Fruit fly (Drosophila melanogaster) whole organism, embryonic: ENCODE results near the gene Uch-L5R.

ENCODE experiments used
- Bteb2 ChIP-seq: fragments of 200-800 bp; sonication (Bioruptor generic); optimal IDR thresholded peaks from 2 replicates; lab custom pipeline; 2016; ENCODE audit warnings: missing biosample characterization, missing genetic modification characterization
- CG10366 ChIP-seq: fragments of 200-800 bp; sonication (Bioruptor generic); IDR thresholded peaks from 2 replicates; pipeline ENCODE4 v1.3.6; 2022; ENCODE audit warnings: missing biosample characterization, missing genetic modification characterization
- CG10565 ChIP-seq: fragments of 200-800 bp; sonication (Bioruptor generic); optimal IDR thresholded peaks from 3 replicates; lab custom pipeline; 2016; ENCODE audit warnings: missing biosample characterization, mild to moderate bottlenecking, missing genetic modification characterization
- CG11560 ChIP-seq: fragments of 200-800 bp; sonication (Bioruptor generic); IDR thresholded peaks from 3 replicates; pipeline ENCODE4 v1.3.6; 2022; ENCODE audit warnings: missing biosample characterization, missing genetic modification characterization
- CG12942 ChIP-seq: fragments of 200-800 bp; sonication (Bioruptor generic); optimal IDR thresholded peaks from 3 replicates; lab custom pipeline; 2016; ENCODE audit warnings: missing biosample characterization, missing genetic modification characterization
- CG13123 ChIP-seq: fragments of 200-800 bp; sonication (Bioruptor generic); optimal IDR thresholded peaks from 2 replicates; lab custom pipeline; 2016; ENCODE audit warnings: missing biosample characterization, missing genetic modification characterization
- CG15514 ChIP-seq: fragments of 200-800 bp; sonication (Bioruptor generic); optimal IDR thresholded peaks from 3 replicates; lab custom pipeline; 2017; ENCODE audit warnings: missing biosample characterization, missing genetic modification characterization, mild to moderate bottlenecking, moderate library complexity, missing genetic modification reagents
- CG16813 ChIP-seq: fragments of 200-800 bp; sonication (Bioruptor generic); IDR thresholded peaks from 3 replicates; pipeline ENCODE4 v1.3.6; 2022; ENCODE audit warnings: missing biosample characterization, missing genetic modification characterization; ENCODE audit not compliant: partially characterized antibody
- CG17186 ChIP-seq: fragments of 200-800 bp; sonication (Bioruptor generic); optimal IDR thresholded peaks from 3 replicates; lab custom pipeline; 2017; ENCODE audit warnings: missing biosample characterization, missing genetic modification reagents, missing genetic modification characterization
- CG1832 ChIP-seq: fragments of 200-800 bp; sonication (Bioruptor generic); optimal IDR thresholded peaks from 2 replicates; lab custom pipeline; 2017; ENCODE audit warnings: missing biosample characterization, mild to moderate bottlenecking, missing genetic modification characterization, inconsistent platforms
- CG2116 ChIP-seq: fragments of 200-800 bp; sonication (Bioruptor generic); optimal IDR thresholded peaks from 3 replicates; lab custom pipeline; 2018; ENCODE audit warnings: missing biosample characterization, mild to moderate bottlenecking, missing genetic modification characterization
- CG30020 ChIP-seq: fragments of 200-800 bp; optimal IDR thresholded peaks from 2 replicates; lab custom pipeline; 2019; ENCODE audit warnings: missing biosample characterization, mild to moderate bottlenecking, missing genetic modification characterization, moderate library complexity
- CG31365 ChIP-seq: fragments of 200-800 bp; sonication (Bioruptor generic); optimal IDR thresholded peaks from 2 replicates; lab custom pipeline; 2018; ENCODE audit warnings: missing biosample characterization, mild to moderate bottlenecking, missing genetic modification characterization
- CG31388 ChIP-seq: fragments of 200-800 bp; sonication (Bioruptor generic); optimal IDR thresholded peaks from 2 replicates; lab custom pipeline; 2016; ENCODE audit warnings: missing biosample characterization, missing genetic modification characterization
- CG3838 ChIP-seq: fragments of 200-800 bp; sonication (Bioruptor generic); optimal IDR thresholded peaks from 3 replicates; lab custom pipeline; 2016; ENCODE audit warnings: missing biosample characterization, missing genetic modification characterization
- CG3847 ChIP-seq: fragments of 200-800 bp; sonication (Bioruptor generic); IDR thresholded peaks from 2 replicates; pipeline ENCODE4 v1.3.6; 2022; ENCODE audit warnings: missing biosample characterization, missing genetic modification characterization
- CG43689 ChIP-seq: fragments of 200-800 bp; sonication (Bioruptor generic); IDR thresholded peaks from 2 replicates; pipeline ENCODE4 v1.3.6; 2022; ENCODE audit warnings: missing biosample characterization, missing genetic modification characterization
- CG8359 ChIP-seq: fragments of 200-800 bp; sonication (Bioruptor generic); optimal IDR thresholded peaks from 2 replicates; lab custom pipeline; 2017; ENCODE audit warnings: missing biosample characterization, mild to moderate bottlenecking, missing genetic modification characterization, borderline replicate concordance
- Dp ChIP-seq: fragments of 200-800 bp; sonication (Bioruptor generic); optimal IDR thresholded peaks from 2 replicates; lab custom pipeline; 2018; ENCODE audit warnings: missing biosample characterization, mild to moderate bottlenecking, missing genetic modification characterization, moderate library complexity
- ERR ChIP-seq: fragments of 200-800 bp; sonication (Bioruptor generic); optimal IDR thresholded peaks from 2 replicates; lab custom pipeline; 2016; ENCODE audit warnings: missing biosample characterization, missing genetic modification characterization
- Elba2 ChIP-seq: fragments of 200-800 bp; sonication (Bioruptor generic); optimal IDR thresholded peaks from 3 replicates; lab custom pipeline; 2016; ENCODE audit warnings: missing biosample characterization, missing genetic modification characterization
- Ets97D ChIP-seq: fragments of 200-800 bp; sonication (Bioruptor generic); optimal IDR thresholded peaks from 3 replicates; lab custom pipeline; 2016; ENCODE audit warnings: missing biosample characterization, missing genetic modification characterization
- GATAe ChIP-seq: fragments of 200-800 bp; sonication (Bioruptor generic); conservative IDR thresholded peaks from 2 replicates; pipeline ENCODE4 v1.3.6; 2022; ENCODE audit warnings: missing biosample characterization, missing genetic modification characterization
- Gug ChIP-seq: fragments of 200-800 bp; sonication (Bioruptor generic); IDR thresholded peaks from 4 replicates; pipeline ENCODE4 v1.3.6; 2022; ENCODE audit warnings: missing biosample characterization, missing genetic modification characterization
- H2.0 ChIP-seq: fragments of 200-800 bp; sonication (Bioruptor generic); IDR thresholded peaks from 2 replicates; pipeline ENCODE4 v1.3.6; 2022; ENCODE audit warnings: missing biosample characterization, missing genetic modification characterization
- HLH4C ChIP-seq: fragments of 200-800 bp; sonication (Bioruptor generic); IDR thresholded peaks from 3 replicates; pipeline ENCODE4 v1.3.6; 2022; ENCODE audit warnings: missing biosample characterization, missing genetic modification characterization; ENCODE audit not compliant: partially characterized antibody
- HmgD ChIP-seq: fragments of 200-800 bp; sonication (Bioruptor generic); optimal IDR thresholded peaks from 3 replicates; lab custom pipeline; 2016; ENCODE audit warnings: missing biosample characterization, missing genetic modification characterization
- Hr39 ChIP-seq: fragments of >200 bp; optimal IDR thresholded peaks from 2 replicates; lab custom pipeline; 2017
- Hsf ChIP-seq: fragments of 200-800 bp; sonication (Bioruptor generic); optimal IDR thresholded peaks from 3 replicates; lab custom pipeline; 2016; ENCODE audit warnings: missing biosample characterization, missing genetic modification characterization
- Lim3 ChIP-seq: fragments of 200-800 bp; sonication (Bioruptor generic); IDR thresholded peaks from 2 replicates; pipeline ENCODE4 v1.3.6; 2022; ENCODE audit warnings: missing biosample characterization, missing genetic modification characterization
- Med ChIP-seq: fragments of 200-800 bp; sonication (Bioruptor generic); peaks from one replicate; lab custom pipeline; 2016; ENCODE audit warnings: missing biosample characterization, missing genetic modification characterization, mild to moderate bottlenecking, inconsistent platforms, moderate library complexity
- Mrtf ChIP-seq: fragments of 200-800 bp; sonication (Bioruptor generic); IDR thresholded peaks from 3 replicates; pipeline ENCODE4 v1.3.6; 2022; ENCODE audit warnings: missing biosample characterization, missing genetic modification characterization
- Myb ChIP-seq: fragments of 200-800 bp; sonication (Bioruptor generic); optimal IDR thresholded peaks from 2 replicates; lab custom pipeline; 2016; ENCODE audit warnings: missing biosample characterization, missing genetic modification characterization
- Nf-YA ChIP-seq: fragments of 200-800 bp; sonication (Bioruptor generic); IDR thresholded peaks from 2 replicates; pipeline ENCODE4 v1.3.6; 2022; ENCODE audit warnings: missing biosample characterization, missing genetic modification characterization
- Stat92E ChIP-seq, 3 experiments: fragments of >200 bp in 2 of 3; fragments of 200-800 bp in 1 of 3; sonication (Bioruptor generic) in 1 of 3; optimal IDR thresholded peaks; 2 replicates each; lab custom pipeline; 2017 to 2019; ENCODE audit warnings: missing biosample characterization in 3 of 3, missing genetic modification characterization in 3 of 3, mild to moderate bottlenecking in 1 of 3, moderate library complexity in 1 of 3
- chinmo ChIP-seq: fragments of 200-800 bp; sonication (Bioruptor generic); IDR thresholded peaks from 4 replicates; pipeline ENCODE4 v1.3.6; 2022; ENCODE audit warnings: missing biosample characterization, missing genetic modification characterization; ENCODE audit not compliant: partially characterized antibody
- cwo ChIP-seq: fragments of 200-800 bp; sonication (Bioruptor generic); optimal IDR thresholded peaks from 3 replicates; lab custom pipeline; 2017; ENCODE audit warnings: missing biosample characterization, missing genetic modification characterization, mild to moderate bottlenecking, moderate library complexity, missing genetic modification reagents
- eve ChIP-seq, 2 experiments: fragments of >200 bp; optimal IDR thresholded peaks; 2 replicates each; lab custom pipeline; 2017; ENCODE audit warnings: missing biosample characterization in 2 of 2, missing genetic modification characterization in 2 of 2
- exex ChIP-seq: fragments of 200-800 bp; sonication (Bioruptor generic); optimal IDR thresholded peaks from 4 replicates; lab custom pipeline; 2018; ENCODE audit warnings: missing biosample characterization, mild to moderate bottlenecking, missing genetic modification characterization, moderate library complexity
- hbn ChIP-seq: fragments of 200-800 bp; sonication (Bioruptor generic); IDR thresholded peaks from 2 replicates; pipeline ENCODE4 v1.3.6; 2022; ENCODE audit warnings: missing biosample characterization, missing genetic modification characterization; ENCODE audit not compliant: partially characterized antibody
- hth ChIP-seq: fragments of >200 bp; optimal IDR thresholded peaks from 2 replicates; lab custom pipeline; 2017; ENCODE audit warnings: inconsistent platforms
- knrl ChIP-seq: fragments of 200-800 bp; sonication (Bioruptor generic); IDR thresholded peaks from 3 replicates; pipeline ENCODE4 v1.3.6; 2022; ENCODE audit warnings: missing biosample characterization, missing genetic modification characterization; ENCODE audit not compliant: partially characterized antibody
- nerfin-2 ChIP-seq: fragments of 200-800 bp; sonication (Bioruptor generic); IDR thresholded peaks from 2 replicates; pipeline ENCODE4 v1.3.6; 2022; ENCODE audit warnings: missing biosample characterization, missing genetic modification characterization; ENCODE audit not compliant: partially characterized antibody
- pita ChIP-seq: fragments of 200-800 bp; sonication (Bioruptor generic); optimal IDR thresholded peaks from 2 replicates; lab custom pipeline; 2017; ENCODE audit warnings: missing biosample characterization, mild to moderate bottlenecking, missing genetic modification characterization
- pros ChIP-seq: fragments of 200-800 bp; sonication (Bioruptor generic); optimal IDR thresholded peaks from 3 replicates; lab custom pipeline; 2019; ENCODE audit warnings: missing biosample characterization, mild to moderate bottlenecking, missing genetic modification characterization, moderate library complexity
- sna ChIP-seq: fragments of 200-800 bp; sonication (Bioruptor generic); IDR thresholded peaks from 2 replicates; pipeline ENCODE4 v1.3.6; 2022; ENCODE audit warnings: missing biosample characterization, missing genetic modification characterization; ENCODE audit not compliant: partially characterized antibody
- twi ChIP-seq: fragments of 200-800 bp; optimal IDR thresholded peaks from 2 replicates; lab custom pipeline; 2019; ENCODE audit warnings: missing biosample characterization, mild to moderate bottlenecking, missing genetic modification characterization, moderate library complexity
- unc-4 ChIP-seq: fragments of 200-800 bp; sonication (Bioruptor generic); IDR thresholded peaks from 2 replicates; pipeline ENCODE4 v1.3.6; 2022; ENCODE audit warnings: missing biosample characterization, missing genetic modification characterization; ENCODE audit not compliant: partially characterized antibody

The Uch-L5R gene

dm6 chrX:12012149-12013097 is 44.0 kb downstream of the Uch-L5R start, which contains the start of the genes CG1492 and regucalcin (continued):
- peak; percentile 97 for TF ChIP-seq Dp (GFP tag; lab: Kevin White, UChicago)
- TF ChIP-seq H2.0 (GFP tag; lab: Robert Waterston, UW): no peak
- no peak for TF ChIP-seq CG3838 (GFP tag; lab: Kevin White, UChicago)
- TF ChIP-seq CG1832 (GFP tag; lab: Kevin White, UChicago): no peak
- no peak for TF ChIP-seq twi (tag; lab: Kevin White, UChicago)
- TF ChIP-seq chinmo (GFP tag; lab: Robert Waterston, UW): 0 out of 4 replicates have a peak, but pooled peaks have one; percentile 42
- peak; percentile 62 for TF ChIP-seq CG3847 (GFP tag; lab: Robert Waterston, UW)
- no peak for TF ChIP-seq CG43689 (GFP tag; lab: Robert Waterston, UW)
- TF ChIP-seq CG12942: no peak
- TF ChIP-seq Myb (GFP tag; lab: Kevin White, UChicago): peak; percentile 89
- no peak for TF ChIP-seq CG31388 (GFP tag; lab: Kevin White, UChicago)
- TF ChIP-seq exex: peak; percentile 21
- TF ChIP-seq CG15514 (GFP tag; lab: Kevin White, UChicago): peak; percentile 59
- no peak for TF ChIP-seq pita (GFP tag; lab: Kevin White, UChicago)
- TF ChIP-seq hth (lab: Kevin White, UChicago): no peak
- no peak for TF ChIP-seq Elba2 (GFP tag; lab: Kevin White, UChicago)
- TF ChIP-seq Hr39 (lab: Kevin White, UChicago): no peak
- 0 out of 2 replicates have a peak, but pooled peaks have one; percentile 15 for TF ChIP-seq nerfin-2 (GFP tag; lab: Robert Waterston, UW)
- TF ChIP-seq Mrtf (GFP tag; lab: Robert Waterston, UW): no peak
- TF ChIP-seq CG10565: no peak
- TF ChIP-seq CG31365 (tag; lab: Kevin White, UChicago): no peak
- TF ChIP-seq CG10366: no peak
- no peak for TF ChIP-seq eve (GFP tag; optimal IDR thresholded peaks at IDR 0.05; lab: Kevin White, UChicago)
- TF ChIP-seq Gug (GFP tag; lab: Robert Waterston, UW): no peak
- TF ChIP-seq CG13123: no peak
- peak; percentile 88 for TF ChIP-seq CG2116
- TF ChIP-seq cwo (GFP tag; lab: Kevin White, UChicago): no peak
- no peak for TF ChIP-seq pros (GFP tag; lab: Kevin White, UChicago)
- peak; percentile 75 for TF ChIP-seq HmgD (GFP tag; lab: Kevin White, UChicago)
- TF ChIP-seq CG30020 (tag; lab: Kevin White, UChicago): peak; percentile 13
- no peak for TF ChIP-seq GATAe (GFP tag; lab: Robert Waterston, UW)
- peak; percentile 100 for TF ChIP-seq CG8359 (GFP tag; lab: Kevin White, UChicago)
- peak in 1 of 3 experiments; percentile 2 for TF ChIP-seq Stat92E (GFP tag; optimal IDR thresholded peaks at IDR 0.05; lab: Kevin White, UChicago)
- 0 out of 2 replicates have a peak, but pooled peaks have one; percentile 22 for TF ChIP-seq hbn
- no peak for TF ChIP-seq Lim3 (GFP tag; lab: Robert Waterston, UW)
- TF ChIP-seq unc-4 (GFP tag; lab: Robert Waterston, UW): peak; percentile 46; the same call in 1 of the 2 replicates
- TF ChIP-seq CG11560 (tag; lab: Robert Waterston, UW): peak; percentile 99
- peak; percentile 54; the same call in 2 of the 3 replicates for TF ChIP-seq CG16813 (GFP tag; lab: Robert Waterston, UW)
- peak; percentile 61 for TF ChIP-seq Med (GFP tag; lab: Kevin White, UChicago)
- TF ChIP-seq Ets97D (GFP tag; lab: Kevin White, UChicago): peak; percentile 39
- TF ChIP-seq sna (GFP tag; lab: Robert Waterston, UW): no peak
- TF ChIP-seq Hsf (GFP tag; lab: Kevin White, UChicago): no peak
- TF ChIP-seq knrl: peak; percentile 49; the same call in 2 of the 3 replicates
- TF ChIP-seq Bteb2 (GFP tag; lab: Kevin White, UChicago): no peak
- TF ChIP-seq Nf-YA (GFP tag; lab: Robert Waterston, UW): no peak
- TF ChIP-seq CG17186: peak; percentile 69
- TF ChIP-seq ERR (GFP tag; lab: Kevin White, UChicago): peak; percentile 55
- 0 out of 3 replicates have a peak, but pooled peaks have one; percentile 42 for TF ChIP-seq HLH4C (GFP tag; lab: Robert Waterston, UW)
